Fruit fly (Drosophila melanogaster): Measurements from ENCODE around the gene bai.
A peak's percentile ranks its signal among the peaks of the same experiment; 100 is the strongest.

The bai gene

DNA sequence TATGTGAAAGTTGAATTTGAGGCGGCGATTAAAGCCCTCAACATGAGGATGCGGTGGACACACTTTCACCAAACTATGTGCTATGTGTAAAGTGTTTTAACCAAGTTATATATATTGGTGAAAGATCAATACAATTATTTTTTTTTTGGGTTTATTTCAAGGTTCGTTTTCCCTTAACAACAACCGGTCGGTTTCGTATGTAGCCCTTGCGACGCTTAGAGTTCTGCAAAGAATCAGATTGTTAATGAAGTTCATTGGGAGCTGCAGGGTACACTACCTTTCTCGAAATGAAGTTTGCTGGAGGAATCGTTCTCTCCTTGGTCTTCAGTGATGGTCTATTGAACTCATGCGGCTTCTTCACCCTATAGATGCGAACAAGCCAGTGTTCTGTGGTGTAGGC is 27.7 kb downstream of the bai start:
- TF ChIP-seq CG5204 (GFP tag; optimal IDR thresholded peaks at IDR 0.05), result no peak
- no peak for TF ChIP-seq bab1 (GFP tag; optimal IDR thresholded peaks at IDR 0.05)
- TF ChIP-seq CG7101 (tag; optimal IDR thresholded peaks at IDR 0.05), result no peak
- no peak for TF ChIP-seq Clk (GFP tag; optimal IDR thresholded peaks at IDR 0.05)
- TF ChIP-seq kay (GFP tag; ENCODE audit: borderline replicate concordance), result no peak
- TF ChIP-seq Hr96 (GFP tag; optimal IDR thresholded peaks at IDR 0.05), result no peak
- TF ChIP-seq Mnt (GFP tag; optimal IDR thresholded peaks at IDR 0.05), result no peak
- TF ChIP-seq CG14711 (tag; optimal IDR thresholded peaks at IDR 0.05), result no peak
- no peak for TF ChIP-seq CG1620 (GFP tag; optimal IDR thresholded peaks at IDR 0.05)
- no peak for TF ChIP-seq tj (GFP tag; optimal IDR thresholded peaks at IDR 0.05)
- no peak for TF ChIP-seq Crg-1 (GFP tag; optimal IDR thresholded peaks at IDR 0.05)
- no peak for TF ChIP-seq cic (GFP tag; optimal IDR thresholded peaks at IDR 0.05)
- no peak for TF ChIP-seq CG12768 (GFP tag; optimal IDR thresholded peaks at IDR 0.05)
- TF ChIP-seq CG33017 (tag; optimal IDR thresholded peaks at IDR 0.05), result no peak
- TF ChIP-seq pad (GFP tag; optimal IDR thresholded peaks at IDR 0.05), result no peak

DNA sequence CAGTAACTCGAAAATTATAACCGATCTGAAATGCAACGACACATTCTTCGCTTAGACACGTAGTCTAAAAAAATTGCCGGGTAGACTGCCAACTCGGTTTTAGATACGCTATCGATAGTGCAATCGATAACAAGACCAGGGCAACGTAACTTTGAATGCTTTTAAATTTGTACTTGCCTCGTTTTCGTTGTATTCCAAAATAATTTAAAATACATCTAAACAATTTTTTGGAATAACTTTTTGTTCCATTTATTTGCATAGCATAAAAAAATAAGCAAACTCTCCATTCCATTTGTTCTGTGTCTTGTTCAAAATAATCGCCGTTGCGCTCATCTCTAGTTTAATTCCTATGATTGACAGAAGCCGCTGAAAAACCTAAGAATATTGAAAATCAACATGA is 30.4 kb downstream of the bai start, which contains the start of the genes Stt3B and CG11839:
Gene Stt3B, minus strand, starts transcription at position 69 of the 400 bp plus-strand sequence.
Gene CG11839, plus strand, starts transcription at position 359 of the 400 bp plus-strand sequence.
- TF ChIP-seq CG12768 (GFP tag; optimal IDR thresholded peaks at IDR 0.05) (peak; percentile 33), Crg-1 (GFP tag; optimal IDR thresholded peaks at IDR 0.05) (peak; percentile 45), cic (GFP tag; optimal IDR thresholded peaks at IDR 0.05) (no peak), bab1 (GFP tag; optimal IDR thresholded peaks at IDR 0.05) (peak; percentile 84), CG14711 (tag; optimal IDR thresholded peaks at IDR 0.05) (peak; percentile 69), ovo (GFP tag; optimal IDR thresholded peaks at IDR 0.05) (peak; percentile 45), kay (GFP tag; ENCODE audit: borderline replicate concordance) (no peak), CG7101 (tag; optimal IDR thresholded peaks at IDR 0.05) (peak; percentile 76), CG11617 (GFP tag; optimal IDR thresholded peaks at IDR 0.05) (peak; percentile 77), toe (GFP tag; optimal IDR thresholded peaks at IDR 0.05) (peak; percentile 88), Mnt (GFP tag; optimal IDR thresholded peaks at IDR 0.05) (peak; percentile 82), CG1620 (GFP tag; optimal IDR thresholded peaks at IDR 0.05) (peak; percentile 88), Hr96 (GFP tag; optimal IDR thresholded peaks at IDR 0.05) (no peak), pad (GFP tag; optimal IDR thresholded peaks at IDR 0.05) (peak; percentile 46), Clk (GFP tag; optimal IDR thresholded peaks at IDR 0.05) (peak; percentile 51), tj (GFP tag; optimal IDR thresholded peaks at IDR 0.05) (peak; percentile 56), CG7045 (GFP tag; optimal IDR thresholded peaks at IDR 0.05) (peak; percentile 54), cnc (optimal IDR thresholded peaks at IDR 0.05) (no peak), CG33017 (tag; optimal IDR thresholded peaks at IDR 0.05) (peak; percentile 48), CG5204 (GFP tag; optimal IDR thresholded peaks at IDR 0.05) (no peak)

DNA sequence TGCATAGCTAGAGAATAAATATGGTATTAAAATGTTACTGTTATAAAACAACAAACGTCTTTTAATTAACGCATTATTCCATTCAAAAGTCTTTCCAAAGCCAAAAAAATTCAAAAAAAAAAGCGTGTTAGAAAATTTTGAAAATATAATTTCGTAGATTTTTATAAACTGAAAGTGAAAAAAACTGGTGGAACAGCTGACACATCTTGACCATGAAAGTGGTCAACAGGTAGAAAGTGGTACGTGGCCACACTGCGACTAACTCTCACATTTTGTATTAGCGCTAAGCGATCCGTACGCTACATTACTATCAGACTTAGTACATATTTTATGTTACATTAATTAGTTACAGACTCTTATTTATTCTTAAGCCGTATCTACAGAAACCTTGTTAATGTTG is 31.7 kb downstream of the bai start, which contains the start of gene CG11836:
Gene CG11836, plus strand, starts transcription at position 256 of the 400 bp plus-strand sequence.
- TF ChIP-seq CG11617 (GFP tag; optimal IDR thresholded peaks at IDR 0.05) (no peak), CG33017 (tag; optimal IDR thresholded peaks at IDR 0.05) (no peak), kay (GFP tag; ENCODE audit: borderline replicate concordance) (no peak), pad (GFP tag; optimal IDR thresholded peaks at IDR 0.05) (no peak), CG7045 (GFP tag; optimal IDR thresholded peaks at IDR 0.05) (no peak), Clk (GFP tag; optimal IDR thresholded peaks at IDR 0.05) (no peak), Crg-1 (GFP tag; optimal IDR thresholded peaks at IDR 0.05) (no peak), tj (GFP tag; optimal IDR thresholded peaks at IDR 0.05) (no peak), CG12768 (GFP tag; optimal IDR thresholded peaks at IDR 0.05) (no peak), cic (GFP tag; optimal IDR thresholded peaks at IDR 0.05) (no peak), cnc (optimal IDR thresholded peaks at IDR 0.05) (no peak), ovo (GFP tag; optimal IDR thresholded peaks at IDR 0.05) (no peak), CG7101 (tag; optimal IDR thresholded peaks at IDR 0.05) (no peak), CG1620 (GFP tag; optimal IDR thresholded peaks at IDR 0.05) (no peak), Mnt (GFP tag; optimal IDR thresholded peaks at IDR 0.05) (no peak), bab1 (GFP tag; optimal IDR thresholded peaks at IDR 0.05) (no peak), Hr96 (GFP tag; optimal IDR thresholded peaks at IDR 0.05) (no peak), toe (GFP tag; optimal IDR thresholded peaks at IDR 0.05) (no peak), CG14711 (tag; optimal IDR thresholded peaks at IDR 0.05) (no peak), CG5204 (GFP tag; optimal IDR thresholded peaks at IDR 0.05) (no peak)

DNA sequence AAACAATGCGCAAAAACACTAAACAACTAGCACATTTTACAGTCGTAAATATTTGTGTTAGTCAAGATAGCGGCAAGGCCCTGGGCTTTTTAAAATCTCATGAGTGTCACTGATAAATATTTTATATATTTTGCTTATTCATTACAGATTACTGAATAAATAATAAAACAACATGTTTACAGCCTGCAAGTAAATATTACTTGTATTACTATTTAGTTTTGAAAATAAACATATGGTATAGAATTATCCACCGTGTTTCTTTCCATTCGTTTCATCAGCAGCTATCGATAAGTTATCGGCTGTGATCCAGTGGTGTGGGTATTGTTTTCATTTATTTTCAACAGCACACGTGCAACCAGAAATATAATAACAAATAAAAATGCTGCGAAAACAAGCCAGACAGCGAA is 35.4 kb downstream of the bai start, which contains the start of the genes shams and CG11920:
Gene shams, minus strand, starts transcription at position 50 of the 407 bp plus-strand sequence.
Gene CG11920, plus strand, starts transcription at position 320 of the 407 bp plus-strand sequence.
- peak; percentile 12 for TF ChIP-seq CG11617 (GFP tag; optimal IDR thresholded peaks at IDR 0.05)
- TF ChIP-seq Mnt (GFP tag; optimal IDR thresholded peaks at IDR 0.05), result peak; percentile 96
- TF ChIP-seq CG14711 (tag; optimal IDR thresholded peaks at IDR 0.05), result peak; percentile 59
- TF ChIP-seq pad (GFP tag; optimal IDR thresholded peaks at IDR 0.05), result no peak
- TF ChIP-seq CG12768 (GFP tag; optimal IDR thresholded peaks at IDR 0.05), result peak; percentile 9
- TF ChIP-seq Crg-1 (GFP tag; optimal IDR thresholded peaks at IDR 0.05), result no peak
- no peak for TF ChIP-seq CG5204 (GFP tag; optimal IDR thresholded peaks at IDR 0.05)
- peak; percentile 59 for TF ChIP-seq CG7101 (tag; optimal IDR thresholded peaks at IDR 0.05)
- no peak for TF ChIP-seq CG1620 (GFP tag; optimal IDR thresholded peaks at IDR 0.05)
- TF ChIP-seq toe (GFP tag; optimal IDR thresholded peaks at IDR 0.05), result peak; percentile 30

DNA sequence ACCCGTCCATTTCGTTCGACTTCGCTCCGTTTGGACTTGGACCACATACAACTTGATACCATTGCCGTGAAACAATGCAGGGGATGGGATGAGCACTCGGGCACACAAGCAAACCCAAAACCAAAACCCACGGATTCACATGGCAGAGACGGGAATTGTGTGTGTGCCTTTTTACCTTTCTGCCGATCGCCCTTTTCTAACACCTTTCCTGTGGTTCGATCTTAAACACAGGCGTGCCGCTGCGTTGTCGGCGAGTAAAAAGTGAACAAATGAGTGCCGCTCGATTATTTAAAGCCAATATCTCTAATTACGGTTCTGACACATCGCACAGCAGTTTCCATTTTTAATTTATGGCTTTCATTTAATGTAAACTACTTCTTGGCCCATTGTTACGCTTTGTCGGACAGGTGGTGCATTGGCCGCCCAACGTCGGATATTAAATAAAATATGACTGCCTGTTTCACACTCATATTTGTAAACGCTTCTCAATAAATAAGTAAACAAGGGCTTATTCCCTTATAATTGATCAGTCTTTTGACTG is 38.2 kb downstream of the bai start:
- TF ChIP-seq CG33017 (tag; optimal IDR thresholded peaks at IDR 0.05), result no peak
- TF ChIP-seq CG12768 (GFP tag; optimal IDR thresholded peaks at IDR 0.05), result no peak
- TF ChIP-seq kay (GFP tag; ENCODE audit: borderline replicate concordance), result no peak
- TF ChIP-seq tj (GFP tag; optimal IDR thresholded peaks at IDR 0.05), result no peak
- TF ChIP-seq CG7101 (tag; optimal IDR thresholded peaks at IDR 0.05), result no peak
- no peak for TF ChIP-seq CG14711 (tag; optimal IDR thresholded peaks at IDR 0.05)
- TF ChIP-seq ovo (GFP tag; optimal IDR thresholded peaks at IDR 0.05), result no peak
- no peak for TF ChIP-seq CG7045 (GFP tag; optimal IDR thresholded peaks at IDR 0.05)
- no peak for TF ChIP-seq CG1620 (GFP tag; optimal IDR thresholded peaks at IDR 0.05)

DNA sequence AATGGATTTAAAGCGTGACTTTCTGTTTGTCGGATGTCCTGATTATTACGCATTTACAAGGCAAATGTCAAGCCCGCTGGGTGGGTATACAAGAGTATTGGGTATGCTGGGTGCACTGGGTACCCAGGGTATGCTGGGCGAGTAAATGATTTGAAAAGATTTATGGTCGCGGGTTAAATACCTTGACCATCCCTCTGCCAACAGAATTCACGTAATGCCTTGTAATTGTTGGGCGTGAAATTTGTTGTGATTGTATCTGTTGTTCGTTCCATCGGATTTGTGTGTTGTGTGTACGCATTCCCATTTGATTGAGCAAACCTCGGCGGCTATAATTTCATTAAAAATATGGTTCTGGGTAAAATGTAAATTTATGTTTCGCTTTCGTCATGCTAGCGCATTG is 39.5 kb downstream of the bai start:
- TF ChIP-seq CG12768 (GFP tag; optimal IDR thresholded peaks at IDR 0.05), result no peak
- TF ChIP-seq CG14711 (tag; optimal IDR thresholded peaks at IDR 0.05), result no peak
- no peak for TF ChIP-seq Hr96 (GFP tag; optimal IDR thresholded peaks at IDR 0.05)
- TF ChIP-seq pad (GFP tag; optimal IDR thresholded peaks at IDR 0.05), result no peak
- no peak for TF ChIP-seq tj (GFP tag; optimal IDR thresholded peaks at IDR 0.05)
- TF ChIP-seq toe (GFP tag; optimal IDR thresholded peaks at IDR 0.05), result no peak
- TF ChIP-seq CG11617 (GFP tag; optimal IDR thresholded peaks at IDR 0.05), result no peak
- no peak for TF ChIP-seq CG7101 (tag; optimal IDR thresholded peaks at IDR 0.05)
- no peak for TF ChIP-seq ovo (GFP tag; optimal IDR thresholded peaks at IDR 0.05)
- no peak for TF ChIP-seq cnc (optimal IDR thresholded peaks at IDR 0.05)
- no peak for TF ChIP-seq Clk (GFP tag; optimal IDR thresholded peaks at IDR 0.05)
- no peak for TF ChIP-seq kay (GFP tag; ENCODE audit: borderline replicate concordance)
- no peak for TF ChIP-seq Mnt (GFP tag; optimal IDR thresholded peaks at IDR 0.05)
- TF ChIP-seq CG5204 (GFP tag; optimal IDR thresholded peaks at IDR 0.05), result no peak

Data from whole organism, adult.